Worm (Caenorhabditis elegans) whole organism, late embryonic: Measurements from ENCODE around the gene ZK892.3.
A peak's percentile ranks its signal among the peaks of the same experiment; 100 is the strongest.
"Not testable (repeated sequence)": the region's sequence is repeated elsewhere in the genome, so short reads cannot be mapped to it uniquely, and the experiment has no call there.

Source experiments
- C08G9.2 ChIP-seq: sonication (generic microtip); optimal IDR thresholded peaks from 2 replicates; lab custom pipeline; 2016; ENCODE audit warnings: mild to moderate bottlenecking, missing genetic modification characterization, moderate library complexity, missing compliant biosample characterization
- C38D4.7 ChIP-seq: fragments of 200-800 bp; sonication (Bioruptor generic); optimal IDR thresholded peaks from 2 replicates; lab custom pipeline; 2018; ENCODE audit warnings: mild to moderate bottlenecking, missing genetic modification characterization, moderate library complexity, missing compliant biosample characterization
- F13H6.1 ChIP-seq: sonication (generic microtip); optimal IDR thresholded peaks from 2 replicates; lab custom pipeline; 2016; ENCODE audit warnings: missing genetic modification characterization, missing compliant biosample characterization
- K02D7.2 ChIP-seq: sonication (generic microtip); optimal IDR thresholded peaks from 2 replicates; lab custom pipeline; 2017; ENCODE audit warnings: mild to moderate bottlenecking, missing genetic modification characterization, missing compliant biosample characterization
- K09A11.1 ChIP-seq: sonication (generic microtip); optimal IDR thresholded peaks from 2 replicates; lab custom pipeline; 2017; ENCODE audit warnings: antibody characterized with exemption, mild to moderate bottlenecking, missing genetic modification characterization, missing compliant biosample characterization; ENCODE audit not compliant: insufficient read depth
- ama-1 ChIP-seq: fragments of 150-350 bp; optimal IDR thresholded peaks from 2 replicates; lab custom pipeline; 2014
- ceh-18 ChIP-seq: sonication (generic microtip); optimal IDR thresholded peaks from 2 replicates; lab custom pipeline; 2016; ENCODE audit warnings: missing genetic modification characterization, missing compliant biosample characterization
- ceh-22 ChIP-seq: sonication (generic microtip); optimal IDR thresholded peaks from 2 replicates; lab custom pipeline; 2017; ENCODE audit warnings: missing biosample characterization, missing genetic modification characterization
- ceh-45 ChIP-seq: fragments of 200-800 bp; sonication (Bioruptor generic); IDR thresholded peaks from 2 replicates; pipeline ENCODE4 v1.3.6; 2022; ENCODE audit warnings: missing genetic modification reagents, missing genetic modification characterization, missing compliant biosample characterization
- ceh-48 ChIP-seq: sonication (generic microtip); optimal IDR thresholded peaks from 2 replicates; lab custom pipeline; 2016; ENCODE audit warnings: missing genetic modification characterization, inconsistent platforms, missing compliant biosample characterization
- ceh-6 ChIP-seq: fragments of 200-800 bp; sonication (Bioruptor generic); optimal IDR thresholded peaks from 2 replicates; lab custom pipeline; 2018; ENCODE audit warnings: mild to moderate bottlenecking, missing genetic modification characterization, missing compliant biosample characterization
- ceh-9 ChIP-seq: sonication (generic microtip); optimal IDR thresholded peaks from 2 replicates; lab custom pipeline; 2016; ENCODE audit warnings: mild to moderate bottlenecking, missing genetic modification characterization, inconsistent platforms, missing compliant biosample characterization
- che-1 ChIP-seq: sonication (generic microtip); optimal IDR thresholded peaks from 2 replicates; lab custom pipeline; 2016; ENCODE audit warnings: mild to moderate bottlenecking, missing genetic modification characterization, missing compliant biosample characterization
- elt-2 ChIP-seq: sonication (generic microtip); optimal IDR thresholded peaks from 2 replicates; lab custom pipeline; 2016; ENCODE audit warnings: missing genetic modification reagents, missing genetic modification characterization, missing compliant biosample characterization
- eyg-1 ChIP-seq: sonication (generic microtip); optimal IDR thresholded peaks from 2 replicates; lab custom pipeline; 2016; ENCODE audit warnings: missing genotype, missing genetic modification characterization, missing compliant biosample characterization
- hlh-13 ChIP-seq: fragments of 200-800 bp; sonication (Bioruptor generic); optimal IDR thresholded peaks from 2 replicates; lab custom pipeline; 2018; ENCODE audit warnings: mild to moderate bottlenecking, missing genetic modification characterization, missing compliant biosample characterization
- hlh-6 ChIP-seq: sonication (generic microtip); optimal IDR thresholded peaks from 2 replicates; lab custom pipeline; 2016; ENCODE audit warnings: missing genotype, missing genetic modification characterization, missing compliant biosample characterization
- lin-11 ChIP-seq: fragments of 200-800 bp; sonication (Bioruptor generic); optimal IDR thresholded peaks from 2 replicates; lab custom pipeline; 2018; ENCODE audit warnings: mild to moderate bottlenecking, missing genetic modification characterization, missing compliant biosample characterization
- madf-2 ChIP-seq: sonication (generic microtip); optimal IDR thresholded peaks from 2 replicates; lab custom pipeline; 2017; ENCODE audit warnings: missing genetic modification characterization, missing compliant biosample characterization
- mec-3 ChIP-seq: sonication (generic microtip); optimal IDR thresholded peaks from 2 replicates; lab custom pipeline; 2016; ENCODE audit warnings: borderline replicate concordance, missing genetic modification characterization, missing compliant biosample characterization
- pag-3 ChIP-seq: sonication (generic microtip); optimal IDR thresholded peaks from 2 replicates; lab custom pipeline; 2016; ENCODE audit warnings: missing compliant biosample characterization, missing genetic modification characterization, borderline replicate concordance
- pax-1 ChIP-seq: fragments of 150-350 bp; optimal IDR thresholded peaks from 2 replicates; lab custom pipeline; 2014; ENCODE audit warnings: missing biosample characterization, missing genetic modification characterization
- pha-4 ChIP-seq: fragments of 150-350 bp; optimal IDR thresholded peaks from 2 replicates; lab custom pipeline; 2018; ENCODE audit warnings: missing biosample characterization, missing genetic modification reagents, missing genetic modification characterization
- pqm-1 ChIP-seq: sonication (generic microtip); optimal IDR thresholded peaks from 2 replicates; lab custom pipeline; 2016; ENCODE audit warnings: missing genetic modification characterization, missing compliant biosample characterization
- sdc-2 ChIP-seq: sonication (generic microtip); optimal IDR thresholded peaks from 2 replicates; lab custom pipeline; 2016; ENCODE audit warnings: missing genotype, missing genetic modification characterization, missing compliant biosample characterization
- sox-4 ChIP-seq: sonication (generic microtip); optimal IDR thresholded peaks from 2 replicates; lab custom pipeline; 2017; ENCODE audit warnings: mild to moderate bottlenecking, missing genetic modification characterization, inconsistent platforms, missing compliant biosample characterization
- tbx-2 ChIP-seq: sonication (generic microtip); optimal IDR thresholded peaks from 2 replicates; lab custom pipeline; 2016; ENCODE audit warnings: missing genetic modification characterization, missing compliant biosample characterization
- ttx-3 ChIP-seq: sonication (generic microtip); optimal IDR thresholded peaks from 2 replicates; lab custom pipeline; 2016; ENCODE audit warnings: missing genetic modification reagents, missing genetic modification characterization, missing compliant biosample characterization
- unc-3 ChIP-seq, 2 experiments: fragments of 200-800 bp in 1 of 2; sonication (Bioruptor generic) in 1 of 2; sonication (generic microtip) in 1 of 2; conservative IDR thresholded peaks in 1 of 2; optimal IDR thresholded peaks in 1 of 2; 2 replicates each; pipeline versions ENCODE4 v1.3.6 to Lab custom; 2016 to 2022; ENCODE audit warnings: missing compliant biosample characterization in 2 of 2, missing genetic modification characterization in 2 of 2, missing genetic modification reagents in 1 of 2
- unc-55 ChIP-seq: sonication (generic microtip); optimal IDR thresholded peaks from 2 replicates; lab custom pipeline; 2017; ENCODE audit warnings: missing biosample characterization, missing genetic modification reagents, missing genetic modification characterization
- unc-86 ChIP-seq: sonication (generic microtip); optimal IDR thresholded peaks from 2 replicates; lab custom pipeline; 2016; ENCODE audit warnings: missing genetic modification characterization, missing compliant biosample characterization
- ztf-16 ChIP-seq: sonication (generic microtip); optimal IDR thresholded peaks from 2 replicates; lab custom pipeline; 2017; ENCODE audit warnings: missing genetic modification characterization, missing compliant biosample characterization

ZK892.3 gene

ce11 chrII:10001065-10001464 is 581 bp upstream of the ZK892.3 start, which contains the start of gene nlt-1:
Gene nlt-1 (minus strand): TSS chrII:10001142.
- TF ChIP-seq elt-2 (peak; percentile 90), pqm-1 (tag; lab: Kevin White, UChicago) (peak; percentile 76), madf-2 (tag; lab: Kevin White, UChicago) (no peak)

DNA sequence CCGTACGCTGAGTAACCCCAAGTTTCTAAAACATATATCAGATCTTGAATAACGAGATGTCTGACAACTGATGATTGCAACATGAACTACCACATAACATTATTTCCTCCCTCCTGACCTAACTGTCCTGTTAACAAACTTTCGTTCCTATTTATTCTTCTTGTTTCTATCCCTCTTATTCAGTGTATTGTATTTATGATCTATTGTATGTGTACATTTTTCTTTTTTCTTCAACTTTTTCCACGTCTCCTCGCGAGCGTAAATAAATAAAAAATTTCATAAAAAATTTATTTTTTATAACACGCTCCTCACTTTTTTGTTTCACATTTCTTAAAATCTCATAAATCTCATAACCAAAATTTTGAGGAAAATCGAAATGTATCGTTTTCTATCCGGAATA is 4.6 kb downstream of the ZK892.3 start, which contains the start of gene ZK892.4:
Gene ZK892.4, plus strand, starts transcription at position 301 of the 400 bp plus-strand sequence.
- TF ChIP-seq ztf-16; C38D4.7 (GFP tag; lab: Kevin White, UChicago); pax-1 (tag; lab: Kevin White, UChicago): not testable (repeated sequence)
- TF ChIP-seq, all 69 proteins: peak for 0; not testable (repeated sequence) for 69

DNA sequence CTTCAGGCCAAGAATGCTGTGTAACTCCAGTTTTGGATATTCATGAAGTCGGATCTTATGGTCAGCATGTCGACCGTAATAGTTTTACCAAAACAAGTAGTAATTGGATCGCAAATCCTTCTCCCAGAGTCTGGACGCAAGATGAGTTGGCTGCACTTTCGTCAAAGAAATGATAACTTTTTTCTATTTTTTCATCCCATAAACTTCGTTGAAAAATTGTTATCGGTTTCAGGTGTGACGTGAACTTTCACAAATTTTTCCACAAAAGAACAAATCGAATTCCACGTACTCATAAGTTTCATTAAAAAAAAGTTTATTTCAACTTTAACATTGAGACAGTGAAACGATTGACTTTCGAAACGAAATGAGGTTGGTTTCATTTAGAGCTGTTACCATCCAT is 6.3 kb downstream of the ZK892.3 start, which contains the start of gene ZK892.5:
Gene ZK892.5, plus strand, starts transcription at position 301 of the 400 bp plus-strand sequence.
- TF ChIP-seq pqm-1 (tag; lab: Kevin White, UChicago), result no peak
- no peak for TF ChIP-seq ceh-48 (tag; lab: Kevin White, UChicago)

DNA sequence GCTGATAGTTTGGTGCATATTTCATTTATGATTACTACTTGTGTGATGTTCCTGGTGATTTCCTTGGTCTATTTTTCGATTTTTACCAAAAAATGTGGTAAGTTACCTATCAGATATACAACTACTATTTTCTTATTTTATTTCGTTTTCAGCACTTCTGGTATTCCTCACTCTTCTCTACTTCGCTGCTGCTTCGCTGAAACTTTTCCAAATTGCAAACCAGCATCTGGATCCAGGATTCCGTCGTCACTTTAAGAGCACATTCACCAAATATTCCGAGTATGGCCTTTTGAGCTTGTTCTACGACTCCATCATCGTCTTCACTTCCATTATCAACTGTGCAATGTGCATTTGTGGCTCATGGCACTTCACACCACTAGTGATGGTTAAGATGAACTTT is 6.9 kb downstream of the ZK892.3 start:
- TF ChIP-seq unc-3 (GFP tag; conservative IDR thresholded peaks at IDR 0.05; lab: Robert Waterston, UW), result no peak
- no peak for TF ChIP-seq unc-3 (tag; optimal IDR thresholded peaks at IDR 0.05; lab: Kevin White, UChicago)
- no peak for TF ChIP-seq ceh-22 (tag; lab: Kevin White, UChicago)
- no peak for TF ChIP-seq pag-3
- TF ChIP-seq unc-55 (GFP tag; lab: Kevin White, UChicago), result no peak
- no peak for TF ChIP-seq ttx-3 (tag; lab: Kevin White, UChicago)
- no peak for TF ChIP-seq hlh-13 (GFP tag; lab: Kevin White, UChicago)
- TF ChIP-seq C08G9.2 (tag; lab: Kevin White, UChicago), result no peak
- TF ChIP-seq mec-3 (tag; lab: Kevin White, UChicago), result no peak
- TF ChIP-seq ceh-6 (GFP tag; lab: Kevin White, UChicago), result no peak
- TF ChIP-seq eyg-1 (tag; lab: Kevin White, UChicago), result no peak
- no peak for TF ChIP-seq lin-11
- TF ChIP-seq sdc-2 (tag; lab: Kevin White, UChicago), result no peak

- TF ChIP-seq ceh-6 (GFP tag; lab: Kevin White, UChicago) (no peak), unc-3 (GFP tag; conservative IDR thresholded peaks at IDR 0.05; lab: Robert Waterston, UW) (no peak), unc-3 (tag; optimal IDR thresholded peaks at IDR 0.05; lab: Kevin White, UChicago) (no peak), K02D7.2 (tag; lab: Kevin White, UChicago) (no peak), ceh-45 (no peak), ceh-18 (tag; lab: Kevin White, UChicago) (no peak), ama-1 (no peak), F13H6.1 (tag; lab: Kevin White, UChicago) (no peak), sdc-2 (tag; lab: Kevin White, UChicago) (no peak), pha-4 (no peak), che-1 (tag; lab: Kevin White, UChicago) (no peak), hlh-6 (tag; lab: Kevin White, UChicago) (no peak), madf-2 (tag; lab: Kevin White, UChicago) (no peak), ttx-3 (tag; lab: Kevin White, UChicago) (no peak), K09A11.1 (tag; lab: Kevin White, UChicago) (no peak), mec-3 (tag; lab: Kevin White, UChicago) (no peak), unc-86 (tag; lab: Kevin White, UChicago) (no peak)
- TF ChIP-seq, all 69 proteins: peak for 0
Observed at ce11 chrII:10010914-10011313, 9.3 kb downstream of the ZK892.3 start.

DNA sequence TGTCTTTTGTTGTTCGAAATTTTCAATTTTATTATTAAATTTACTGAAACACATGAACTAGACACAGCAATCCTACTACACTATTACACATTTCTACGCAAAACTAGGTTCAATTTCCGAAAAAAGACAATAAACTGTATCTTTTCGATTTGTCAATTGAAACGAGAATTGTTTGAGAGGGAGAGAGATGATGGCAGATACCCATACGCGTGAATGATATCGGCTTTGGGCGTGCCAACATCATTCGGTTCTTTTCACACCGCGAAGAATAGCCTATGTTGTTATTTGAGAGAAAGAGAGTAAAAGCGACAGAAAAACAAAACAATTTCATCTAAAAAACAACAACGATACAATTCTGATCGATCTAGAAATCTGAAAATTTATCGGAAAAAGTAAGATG is 10.1 kb downstream of the ZK892.3 start:
- TF ChIP-seq mec-3 (tag; lab: Kevin White, UChicago) (no peak), C08G9.2 (tag; lab: Kevin White, UChicago) (no peak), ceh-9 (tag; lab: Kevin White, UChicago) (no peak), sox-4 (tag; lab: Kevin White, UChicago) (no peak), elt-2 (no peak), tbx-2 (tag; lab: Kevin White, UChicago) (no peak)
